Worm (Caenorhabditis elegans): ENCODE measurements around the gene ebax-1.

The ebax-1 gene

DNA sequence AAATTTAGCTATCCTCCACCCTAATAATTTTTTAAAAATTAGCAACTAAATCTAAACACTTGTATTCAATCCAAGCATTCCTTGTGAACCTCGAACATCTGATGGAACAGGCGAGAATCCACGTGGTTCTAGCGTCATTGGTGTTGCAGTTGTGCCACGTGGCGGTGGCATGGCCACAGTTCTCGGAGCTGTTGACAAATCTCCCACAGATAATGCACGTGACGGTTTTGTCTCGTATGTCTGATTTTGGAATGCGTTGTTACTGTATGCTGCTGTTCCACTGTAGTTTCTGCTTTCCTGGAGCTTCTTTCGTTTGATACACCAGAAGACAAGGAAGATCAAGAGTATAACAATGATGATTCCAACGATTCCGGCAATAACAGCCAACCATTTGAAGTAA is 9.3 kb downstream of the ebax-1 start:
- TF ChIP-seq unc-30 (tag; optimal IDR thresholded peaks at IDR 0.05) (no peak), tlp-1 (tag; optimal IDR thresholded peaks at IDR 0.05) (no peak), rnt-1 (tag; optimal IDR thresholded peaks at IDR 0.05) (no peak), mdl-1 (tag; optimal IDR thresholded peaks at IDR 0.05) (no peak), irx-1 (tag; optimal IDR thresholded peaks at IDR 0.05) (no peak), dpl-1 (GFP tag; optimal IDR thresholded peaks at IDR 0.05) (no peak), ceh-8 (GFP tag; optimal IDR thresholded peaks at IDR 0.05) (no peak)

DNA sequence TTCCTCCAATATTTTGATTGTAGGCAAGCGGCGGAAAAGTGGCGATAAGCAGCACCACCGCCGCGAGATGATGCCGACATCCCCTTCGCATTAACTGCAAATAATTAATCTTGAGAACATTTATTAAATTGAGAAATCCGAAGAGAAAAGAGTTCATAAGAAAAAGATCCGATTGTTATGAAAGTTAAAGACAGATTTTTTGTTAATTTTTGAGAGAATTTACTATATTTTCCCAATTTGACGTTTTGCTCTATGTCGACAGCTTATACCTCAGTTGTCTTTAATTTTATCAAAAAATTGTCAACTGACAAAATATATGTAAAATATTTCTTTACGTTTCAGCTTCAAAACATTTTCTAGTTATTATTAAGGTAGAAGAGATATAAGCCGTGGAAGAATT is 15.4 kb downstream of the ebax-1 start, which contains the start of gene R09E10.5:
Gene R09E10.5 (minus strand): TSS at position 101 of the 400 bp plus-strand sequence.
- TF ChIP-seq mef-2 (tag; optimal IDR thresholded peaks at IDR 0.05) = no peak
- no peak for TF ChIP-seq ceh-82 (tag; optimal IDR thresholded peaks at IDR 0.05)
- TF ChIP-seq unc-30 (tag; optimal IDR thresholded peaks at IDR 0.05) = no peak
- TF ChIP-seq ceh-90 (tag; optimal IDR thresholded peaks at IDR 0.05) = no peak
- TF ChIP-seq unc-62 (GFP tag; optimal IDR thresholded peaks at IDR 0.05) = no peak
- TF ChIP-seq hlh-4 (tag; optimal IDR thresholded peaks at IDR 0.05) = no peak
- no peak for TF ChIP-seq nhr-77 (tag; optimal IDR thresholded peaks at IDR 0.05)
- no peak for TF ChIP-seq tlp-1 (tag; optimal IDR thresholded peaks at IDR 0.05)
- no peak for TF ChIP-seq ztf-11 (tag; optimal IDR thresholded peaks at IDR 0.05)
- TF ChIP-seq jun-1 (tag; optimal IDR thresholded peaks at IDR 0.05) = no peak
- TF ChIP-seq lin-15B (tag; optimal IDR thresholded peaks at IDR 0.05) = no peak
- TF ChIP-seq hpl-2 (GFP tag; optimal IDR thresholded peaks at IDR 0.05) = no peak

ce11 chrIV:10304383-10304782 is 17.6 kb downstream of the ebax-1 start:
- TF ChIP-seq swsn-7 (tag; optimal IDR thresholded peaks at IDR 0.05) (no peak), egl-13 (tag; optimal IDR thresholded peaks at IDR 0.05) (no peak), elt-2 (tag; optimal IDR thresholded peaks at IDR 0.05) (no peak), fkh-8 (tag; optimal IDR thresholded peaks at IDR 0.05) (no peak), nhr-47 (tag; optimal IDR thresholded peaks at IDR 0.05) (no peak), pag-3 (tag; optimal IDR thresholded peaks at IDR 0.05; ENCODE audit: borderline replicate concordance, insufficient read depth) (no peak), unc-130 (tag; optimal IDR thresholded peaks at IDR 0.05) (no peak), tlp-1 (tag; optimal IDR thresholded peaks at IDR 0.05) (no peak), aha-1 (tag; optimal IDR thresholded peaks at IDR 0.05) (no peak), ets-5 (GFP tag; IDR thresholded peaks at IDR 0.05) (no peak), mab-9 (GFP tag; IDR thresholded peaks at IDR 0.05) (no peak), isw-1 (GFP tag; IDR thresholded peaks at IDR 0.05) (no peak), lin-39 (tag; optimal IDR thresholded peaks at IDR 0.05) (no peak), zag-1 (tag; optimal IDR thresholded peaks at IDR 0.05) (no peak), sup-37 (GFP tag; optimal IDR thresholded peaks at IDR 0.05) (no peak), efl-3 (GFP tag; optimal IDR thresholded peaks at IDR 0.05) (no peak), mep-1 (tag; optimal IDR thresholded peaks at IDR 0.05) (no peak)

- no peak for TF ChIP-seq fkh-8 (tag; optimal IDR thresholded peaks at IDR 0.05)
- no peak for TF ChIP-seq nhr-85 (tag)
- no peak for TF ChIP-seq lin-13 (GFP tag; optimal IDR thresholded peaks at IDR 0.05)
- no peak for TF ChIP-seq grh-1 (GFP tag; IDR thresholded peaks at IDR 0.05)
- no peak for TF ChIP-seq unc-62 (GFP tag; optimal IDR thresholded peaks at IDR 0.05)
- TF ChIP-seq nhr-47 (tag; optimal IDR thresholded peaks at IDR 0.05) = no peak
- no peak for TF ChIP-seq unc-86 (tag; optimal IDR thresholded peaks at IDR 0.05)
- TF ChIP-seq sptf-1 (tag; optimal IDR thresholded peaks at IDR 0.05) = no peak
- no peak for TF ChIP-seq mef-2 (tag; optimal IDR thresholded peaks at IDR 0.05)
- no peak for TF ChIP-seq pax-3 (tag; optimal IDR thresholded peaks at IDR 0.05)
- TF ChIP-seq pqm-1 (tag; optimal IDR thresholded peaks at IDR 0.05) = no peak
- no peak for TF ChIP-seq ztf-4 (tag; optimal IDR thresholded peaks at IDR 0.05)
- TF ChIP-seq mab-9 (GFP tag; IDR thresholded peaks at IDR 0.05) = no peak
- no peak for TF ChIP-seq irx-1 (tag; optimal IDR thresholded peaks at IDR 0.05)
- no peak for TF ChIP-seq dsc-1 (tag; optimal IDR thresholded peaks at IDR 0.05)
- no peak for TF ChIP-seq elt-3 (tag; optimal IDR thresholded peaks at IDR 0.05)
Measured at ce11 chrIV:10310329-10310728, 23.6 kb downstream of the ebax-1 start, which contains the start of gene R09E10.8. Gene R09E10.8, minus strand, starts transcription at chrIV:10310429.

Data from whole organism, L1 larva.